Fruit fly (Drosophila melanogaster) whole organism, prepupa: ENCODE measurements around the gene Gas8.

Experiments
- CG10631 ChIP-seq: fragments of 200-800 bp; sonication (Bioruptor generic); optimal IDR thresholded peaks from 2 replicates; lab custom pipeline; 2016; ENCODE audit warnings: missing biosample characterization, missing genetic modification characterization
- CG10669 ChIP-seq: fragments of 200-800 bp; sonication (Bioruptor generic); optimal IDR thresholded peaks from 3 replicates; lab custom pipeline; 2018; ENCODE audit warnings: missing biosample characterization, mild to moderate bottlenecking, missing genetic modification characterization, moderate library complexity
- CG11294 ChIP-seq: fragments of 200-800 bp; sonication (Bioruptor generic); IDR thresholded peaks from 2 replicates; pipeline ENCODE4 v1.3.6; 2022; ENCODE audit warnings: missing biosample characterization, missing genetic modification characterization
- CG11902 ChIP-seq: fragments of 200-800 bp; sonication (Bioruptor generic); optimal IDR thresholded peaks from 3 replicates; lab custom pipeline; 2016; ENCODE audit warnings: missing biosample characterization, missing genetic modification characterization
- CG15336 ChIP-seq: fragments of 200-800 bp; sonication (Bioruptor generic); IDR thresholded peaks from 2 replicates; pipeline ENCODE4 v1.3.6; 2022; ENCODE audit warnings: missing biosample characterization, missing genetic modification characterization
- CG1621 ChIP-seq: fragments of 200-800 bp; sonication (Bioruptor generic); optimal IDR thresholded peaks from 3 replicates; lab custom pipeline; 2018; ENCODE audit warnings: missing biosample characterization, mild to moderate bottlenecking, missing genetic modification characterization
- CG3032 ChIP-seq: fragments of 200-800 bp; optimal IDR thresholded peaks from 2 replicates; lab custom pipeline; 2019; ENCODE audit warnings: missing biosample characterization, mild to moderate bottlenecking, missing genetic modification characterization, moderate library complexity
- CG31627 ChIP-seq: fragments of 200-800 bp; sonication (Bioruptor generic); optimal IDR thresholded peaks from 3 replicates; lab custom pipeline; 2016; ENCODE audit warnings: missing biosample characterization, missing genetic modification characterization
- CG34406 ChIP-seq: fragments of 200-800 bp; sonication (Bioruptor generic); optimal IDR thresholded peaks from 3 replicates; lab custom pipeline; 2016; ENCODE audit warnings: missing biosample characterization, missing genetic modification characterization
- CG3919 ChIP-seq: fragments of 200-800 bp; sonication (Bioruptor generic); optimal IDR thresholded peaks from 3 replicates; lab custom pipeline; 2016; ENCODE audit warnings: missing biosample characterization, missing genetic modification characterization
- CG4318 ChIP-seq: fragments of 200-800 bp; sonication (Bioruptor generic); optimal IDR thresholded peaks from 3 replicates; lab custom pipeline; 2017; ENCODE audit warnings: missing biosample characterization, mild to moderate bottlenecking, missing genetic modification characterization
- CG6792 ChIP-seq: fragments of 200-800 bp; sonication (Bioruptor generic); optimal IDR thresholded peaks from 3 replicates; lab custom pipeline; 2016; ENCODE audit warnings: missing biosample characterization, missing genetic modification characterization
- CG7368 ChIP-seq: fragments of 200-800 bp; sonication (Bioruptor generic); optimal IDR thresholded peaks from 3 replicates; lab custom pipeline; 2016; ENCODE audit warnings: missing biosample characterization, missing genetic modification characterization
- CG8119 ChIP-seq: fragments of 200-800 bp; sonication (Bioruptor generic); IDR thresholded peaks from 3 replicates; pipeline ENCODE4 v1.3.6; 2022; ENCODE audit warnings: missing biosample characterization, missing genetic modification characterization
- CG8632 ChIP-seq: fragments of 200-800 bp; sonication (Bioruptor generic); optimal IDR thresholded peaks from 3 replicates; lab custom pipeline; 2016; ENCODE audit warnings: missing biosample characterization, missing genetic modification characterization
- CG9139 ChIP-seq: fragments of 200-800 bp; sonication (Bioruptor generic); optimal IDR thresholded peaks from 3 replicates; lab custom pipeline; 2017; ENCODE audit warnings: missing biosample characterization, mild to moderate bottlenecking, missing genetic modification characterization
- Eip75B ChIP-seq: fragments of 200-800 bp; sonication (Bioruptor generic); optimal IDR thresholded peaks from 3 replicates; lab custom pipeline; 2016; ENCODE audit warnings: missing biosample characterization, missing genetic modification characterization
- Eip78C ChIP-seq: fragments of 200-800 bp; sonication (Bioruptor generic); peaks from one replicate; lab custom pipeline; 2016; ENCODE audit warnings: missing biosample characterization, missing genetic modification characterization
- Eip93F ChIP-seq: fragments of 200-800 bp; sonication (Bioruptor generic); optimal IDR thresholded peaks from 2 replicates; lab custom pipeline; 2016; ENCODE audit warnings: missing biosample characterization, mild to moderate bottlenecking, missing genetic modification characterization
- Ets21C ChIP-seq: fragments of 200-800 bp; sonication (Bioruptor generic); optimal IDR thresholded peaks from 3 replicates; lab custom pipeline; 2016; ENCODE audit warnings: missing biosample characterization, missing genetic modification characterization
- Ets96B ChIP-seq: fragments of 200-800 bp; optimal IDR thresholded peaks from 2 replicates; lab custom pipeline; 2019; ENCODE audit warnings: missing biosample characterization, mild to moderate bottlenecking, missing genetic modification characterization, moderate library complexity
- Gug ChIP-seq: fragments of 200-800 bp; sonication (Bioruptor generic); IDR thresholded peaks from 2 replicates; pipeline ENCODE4 v1.3.6; 2022; ENCODE audit warnings: missing biosample characterization, missing genetic modification characterization
- Hr38 ChIP-seq: sonication (Bioruptor generic); optimal IDR thresholded peaks from 2 replicates; lab custom pipeline; 2016; ENCODE audit warnings: missing biosample characterization, missing genetic modification characterization
- Hr39 ChIP-seq: fragments of 200-800 bp; sonication (Bioruptor generic); optimal IDR thresholded peaks from 2 replicates; lab custom pipeline; 2016; ENCODE audit warnings: missing biosample characterization, missing genetic modification characterization
- Hr4 ChIP-seq: fragments of 200-800 bp; sonication (Bioruptor generic); optimal IDR thresholded peaks from 3 replicates; lab custom pipeline; 2016; ENCODE audit warnings: missing biosample characterization, missing genetic modification characterization
- Met ChIP-seq: fragments of 200-800 bp; sonication (Bioruptor generic); optimal IDR thresholded peaks from 3 replicates; lab custom pipeline; 2016; ENCODE audit warnings: missing biosample characterization, missing genetic modification characterization
- OdsH ChIP-seq: fragments of 200-800 bp; sonication (Bioruptor generic); optimal IDR thresholded peaks from 3 replicates; lab custom pipeline; 2016; ENCODE audit warnings: missing biosample characterization, missing genetic modification characterization
- Smox ChIP-seq: fragments of 200-800 bp; sonication (Bioruptor generic); optimal IDR thresholded peaks from 3 replicates; lab custom pipeline; 2016; ENCODE audit warnings: missing biosample characterization, missing genetic modification characterization
- Sox14 ChIP-seq: fragments of 200-800 bp; sonication (Bioruptor generic); optimal IDR thresholded peaks from 3 replicates; lab custom pipeline; 2016; ENCODE audit warnings: missing biosample characterization, missing genetic modification characterization
- achi ChIP-seq: fragments of 200-800 bp; sonication (Bioruptor generic); optimal IDR thresholded peaks from 3 replicates; lab custom pipeline; 2016; ENCODE audit warnings: missing biosample characterization, missing genetic modification characterization
- eg ChIP-seq: fragments of 200-800 bp; sonication (Bioruptor generic); IDR thresholded peaks from 3 replicates; pipeline ENCODE4 v1.3.6; 2022; ENCODE audit warnings: missing biosample characterization, missing genetic modification characterization
- esn ChIP-seq: fragments of 200-800 bp; sonication (Bioruptor generic); optimal IDR thresholded peaks from 2 replicates; lab custom pipeline; 2016; ENCODE audit warnings: missing biosample characterization, mild to moderate bottlenecking, missing genetic modification characterization, moderate library complexity
- fd59A ChIP-seq: fragments of 200-800 bp; sonication (Bioruptor generic); optimal IDR thresholded peaks from 2 replicates; lab custom pipeline; 2017; ENCODE audit warnings: missing biosample characterization, mild to moderate bottlenecking, missing genetic modification characterization, missing genetic modification reagents
- fd85E ChIP-seq: fragments of 200-800 bp; sonication (Bioruptor generic); optimal IDR thresholded peaks from 3 replicates; lab custom pipeline; 2016; ENCODE audit warnings: missing biosample characterization, missing genetic modification characterization
- fkh ChIP-seq: fragments of 200-800 bp; sonication (Bioruptor generic); optimal IDR thresholded peaks from 3 replicates; lab custom pipeline; 2017; ENCODE audit warnings: missing biosample characterization, mild to moderate bottlenecking, missing genetic modification characterization, moderate library complexity
- lz ChIP-seq: fragments of 200-800 bp; sonication (Bioruptor generic); optimal IDR thresholded peaks from 3 replicates; lab custom pipeline; 2016; ENCODE audit warnings: missing biosample characterization, missing genetic modification characterization
- pdm3 ChIP-seq: fragments of 200-800 bp; sonication (Bioruptor generic); optimal IDR thresholded peaks from 3 replicates; lab custom pipeline; 2016; ENCODE audit warnings: missing biosample characterization, missing genetic modification characterization
- salr ChIP-seq, 2 experiments: fragments of 200-800 bp; sonication (Bioruptor generic); optimal IDR thresholded peaks; 3 replicates each; lab custom pipeline; 2016 to 2018; ENCODE audit warnings: missing biosample characterization in 2 of 2, missing genetic modification characterization in 2 of 2, mild to moderate bottlenecking in 1 of 2
- spab ChIP-seq: fragments of 200-800 bp; sonication (Bioruptor generic); optimal IDR thresholded peaks from 2 replicates; lab custom pipeline; 2017; ENCODE audit warnings: missing biosample characterization, mild to moderate bottlenecking, missing genetic modification characterization, missing genetic modification reagents
- svp ChIP-seq: fragments of 200-800 bp; sonication (Bioruptor generic); peaks from one replicate; lab custom pipeline; 2016; ENCODE audit warnings: missing biosample characterization, missing genetic modification characterization
- topi ChIP-seq: fragments of 200-800 bp; sonication (Bioruptor generic); optimal IDR thresholded peaks from 3 replicates; lab custom pipeline; 2016; ENCODE audit warnings: missing biosample characterization, missing genetic modification characterization
- vri ChIP-seq: fragments of 200-800 bp; sonication (Bioruptor generic); optimal IDR thresholded peaks from 3 replicates; lab custom pipeline; 2016; ENCODE audit warnings: missing biosample characterization, mild to moderate bottlenecking, missing genetic modification characterization

The Gas8 gene

dm6 chrX:3504251-3504650 is 400 bp downstream of the Gas8 start:
- TF ChIP-seq CG15336 (GFP tag; lab: Robert Waterston, UW) (0 out of 2 replicates have a peak, but pooled peaks have one; percentile 3), esn (no peak), OdsH (GFP tag; lab: Kevin White, UChicago) (peak; percentile 22), CG11902 (GFP tag; lab: Kevin White, UChicago) (no peak), svp (GFP tag; lab: Kevin White, UChicago) (no peak), CG8632 (no peak), Eip78C (GFP tag; lab: Kevin White, UChicago) (no peak)

dm6 chrX:3485871-3486270 is 18.8 kb downstream of the Gas8 start:
- TF ChIP-seq eg (GFP tag; lab: Robert Waterston, UW) (no peak), salr (GFP tag; optimal IDR thresholded peaks at IDR 0.05; lab: Kevin White, UChicago) (no peak), Eip78C (GFP tag; lab: Kevin White, UChicago) (no peak)

dm6 chrX:3485304-3485703 is 19.3 kb downstream of the Gas8 start, which contains the start of the genes CG14270 and CG10803:
Gene CG14270, minus strand, starts transcription at chrX:3485378.
Gene CG10803, plus strand, starts transcription at chrX:3485650.
- TF ChIP-seq lz (GFP tag; lab: Kevin White, UChicago) (peak; percentile 23), svp (GFP tag; lab: Kevin White, UChicago) (peak; percentile 78), fd59A (no peak), CG10631 (peak; percentile 13), esn (peak; percentile 40), CG31627 (GFP tag; lab: Kevin White, UChicago) (peak; percentile 11), CG3919 (no peak), Hr39 (peak; percentile 2), Ets21C (GFP tag; lab: Kevin White, UChicago) (peak; percentile 11), achi (GFP tag; lab: Kevin White, UChicago) (no peak), Eip78C (GFP tag; lab: Kevin White, UChicago) (peak; percentile 32)

- TF ChIP-seq CG34406 (GFP tag; lab: Kevin White, UChicago), result peak; percentile 41
- TF ChIP-seq pdm3 (GFP tag; lab: Kevin White, UChicago), result peak; percentile 80
- TF ChIP-seq svp (GFP tag; lab: Kevin White, UChicago), result peak; percentile 70
- TF ChIP-seq CG8119 (GFP tag; lab: Robert Waterston, UW), result 0 out of 3 replicates have a peak, but pooled peaks have one; percentile 33
- TF ChIP-seq CG11902 (GFP tag; lab: Kevin White, UChicago), result peak; percentile 57
- peak; percentile 83 for TF ChIP-seq Eip78C (GFP tag; lab: Kevin White, UChicago)
- TF ChIP-seq Hr39, result peak; percentile 87
- peak; percentile 60 for TF ChIP-seq Smox (GFP tag; lab: Kevin White, UChicago)
- no peak for TF ChIP-seq fkh
- peak; percentile 28; the same call in 1 of the 2 replicates for TF ChIP-seq CG11294 (GFP tag; lab: Robert Waterston, UW)
- TF ChIP-seq CG6792 (GFP tag; lab: Kevin White, UChicago), result peak; percentile 55
- peak; percentile 83 for TF ChIP-seq lz (GFP tag; lab: Kevin White, UChicago)
- TF ChIP-seq CG31627 (GFP tag; lab: Kevin White, UChicago), result peak; percentile 86
- TF ChIP-seq Gug (GFP tag; lab: Robert Waterston, UW), result peak; percentile 69
- TF ChIP-seq Hr38, result peak; percentile 54
- TF ChIP-seq CG10669 (GFP tag; lab: Kevin White, UChicago), result no peak
- TF ChIP-seq Met (GFP tag; lab: Kevin White, UChicago), result peak; percentile 75
- TF ChIP-seq CG8632, result peak; percentile 20
- peak; percentile 60 for TF ChIP-seq CG3032 (tag; lab: Kevin White, UChicago)
- peak; percentile 76 for TF ChIP-seq Sox14
- no peak for TF ChIP-seq CG1621 (tag; lab: Kevin White, UChicago)
- TF ChIP-seq CG9139, result no peak
- TF ChIP-seq Ets96B (tag; lab: Kevin White, UChicago), result peak; percentile 50
- no peak for TF ChIP-seq Eip75B (GFP tag; lab: Kevin White, UChicago)
- TF ChIP-seq eg (GFP tag; lab: Robert Waterston, UW), result peak; percentile 91
- TF ChIP-seq achi (GFP tag; lab: Kevin White, UChicago), result peak; percentile 50
- TF ChIP-seq fd85E (GFP tag; lab: Kevin White, UChicago), result no peak
- TF ChIP-seq Ets21C (GFP tag; lab: Kevin White, UChicago), result peak; percentile 80
- TF ChIP-seq Hr4, result peak; percentile 74
- TF ChIP-seq CG10631, result peak; percentile 76
- no peak for TF ChIP-seq spab (GFP tag; lab: Kevin White, UChicago)
- TF ChIP-seq esn, result peak; percentile 77
- peak; percentile 76 for TF ChIP-seq topi (GFP tag; lab: Kevin White, UChicago)
- TF ChIP-seq vri, result no peak
- TF ChIP-seq CG4318 (GFP tag; lab: Kevin White, UChicago), result no peak
- TF ChIP-seq CG7368 (GFP tag; lab: Kevin White, UChicago), result no peak
- TF ChIP-seq Eip93F, result no peak
Measured at dm6 chrX:3482119-3483014, 22.3 kb downstream of the Gas8 start, which contains the start of the genes CG10804 and CG10802. Gene CG10804, minus strand, starts transcription at chrX:3482322. Gene CG10802, plus strand, starts transcription at chrX:3482965.
